Fruit fly (Drosophila melanogaster): ENCODE measurements around the gene FoxK.
A peak's percentile ranks its signal among the peaks of the same experiment; 100 is the strongest.

Gene FoxK

dm6 chr3L:11091943-11092609 lies 28.5 kb downstream of the FoxK start (continued):
- TF ChIP-seq CG14965 (GFP tag; optimal IDR thresholded peaks at IDR 0.05; ENCODE audit: borderline replicate concordance) (no peak), bbx (GFP tag; IDR thresholded peaks at IDR 0.05; ENCODE audit: partially characterized antibody) (peak; percentile 48), toy (GFP tag; IDR thresholded peaks at IDR 0.05) (no peak), Hr3 (GFP tag; optimal IDR thresholded peaks at IDR 0.05) (no peak), MESR4 (GFP tag; optimal IDR thresholded peaks at IDR 0.05) (no peak), ranshi (GFP tag; IDR thresholded peaks at IDR 0.05) (peak; percentile 13; the same call in 1 of the 2 replicates), CG6765 (GFP tag; optimal IDR thresholded peaks at IDR 0.05) (no peak), bcd (GFP tag; optimal IDR thresholded peaks at IDR 0.05) (peak; percentile 43), CG18262 (tag; optimal IDR thresholded peaks at IDR 0.05) (peak; percentile 45), CG3281 (GFP tag; optimal IDR thresholded peaks at IDR 0.05) (peak; percentile 35), CG10147 (GFP tag; optimal IDR thresholded peaks at IDR 0.05) (no peak), Gug (GFP tag; IDR thresholded peaks at IDR 0.05) (peak; percentile 44; the same call in 2 of the 4 replicates)

dm6 chr3L:11089805-11090440 lies 30.7 kb downstream of the FoxK start:
- TF ChIP-seq nerfin-1 (tag; optimal IDR thresholded peaks at IDR 0.05): peak; percentile 59
- TF ChIP-seq Tbp (GFP tag; optimal IDR thresholded peaks at IDR 0.05): no peak
- peak; percentile 73 to 88 for TF ChIP-seq dpn (GFP tag; optimal IDR thresholded peaks at IDR 0.05)
- peak; percentile 31 for TF ChIP-seq scrt (GFP tag; optimal IDR thresholded peaks at IDR 0.05)
- TF ChIP-seq CG9932 (GFP tag; IDR thresholded peaks at IDR 0.05): peak; percentile 41; the same call in 1 of the 2 replicates
- peak; percentile 64 for TF ChIP-seq CG4617 (GFP tag; optimal IDR thresholded peaks at IDR 0.05; ENCODE audit: borderline replicate concordance)
- TF ChIP-seq Gug (GFP tag; IDR thresholded peaks at IDR 0.05): peak; percentile 54; the same call in 3 of the 4 replicates
- peak; percentile 96 for TF ChIP-seq Ets65A (GFP tag)
- TF ChIP-seq D19B (GFP tag; optimal IDR thresholded peaks at IDR 0.05): peak; percentile 62
- peak; percentile 39; the same call in 1 of the 2 replicates for TF ChIP-seq peb (GFP tag; IDR thresholded peaks at IDR 0.05)
- peak; percentile 59 for TF ChIP-seq CG3163 (GFP tag; optimal IDR thresholded peaks at IDR 0.05)
- TF ChIP-seq CHES-1-like (GFP tag; optimal IDR thresholded peaks at IDR 0.05): peak; percentile 75
- TF ChIP-seq Med (GFP tag): peak; percentile 86
- TF ChIP-seq CG10274 (GFP tag; optimal IDR thresholded peaks at IDR 0.05): peak; percentile 75
- TF ChIP-seq unpg (GFP tag; optimal IDR thresholded peaks at IDR 0.05): peak; percentile 86
- TF ChIP-seq dimm (GFP tag; IDR thresholded peaks at IDR 0.05): peak; percentile 4; the same call in 1 of the 2 replicates
- peak; percentile 97 for TF ChIP-seq CG9727 (GFP tag; optimal IDR thresholded peaks at IDR 0.05)
- peak; percentile 3 for TF ChIP-seq CG17802 (tag; optimal IDR thresholded peaks at IDR 0.05)
- TF ChIP-seq emc (GFP tag; optimal IDR thresholded peaks at IDR 0.05): peak; percentile 46
- TF ChIP-seq C15 (GFP tag; IDR thresholded peaks at IDR 0.05): 0 out of 3 replicates have a peak, but pooled peaks have one; percentile 39
- peak; percentile 73; the same call in 1 of the 2 replicates for TF ChIP-seq klu (GFP tag; IDR thresholded peaks at IDR 0.05)
- no peak for TF ChIP-seq Dref (GFP tag; IDR thresholded peaks at IDR 0.05)
- no peak for TF ChIP-seq NFAT (GFP tag; IDR thresholded peaks at IDR 0.05)
- TF ChIP-seq CG7963 (GFP tag; IDR thresholded peaks at IDR 0.05; ENCODE audit: partially characterized antibody): no peak
- peak; percentile 83 for TF ChIP-seq CG11398 (GFP tag; optimal IDR thresholded peaks at IDR 0.05)
- TF ChIP-seq CG5180 (GFP tag; optimal IDR thresholded peaks at IDR 0.05): peak; percentile 86
- TF ChIP-seq Myb (GFP tag; optimal IDR thresholded peaks at IDR 0.05): peak; percentile 57
- TF ChIP-seq CrebB (tag; optimal IDR thresholded peaks at IDR 0.05): peak; percentile 26
- no peak for TF ChIP-seq CG13894 (tag; optimal IDR thresholded peaks at IDR 0.05)
- TF ChIP-seq tup (GFP tag; optimal IDR thresholded peaks at IDR 0.05): peak; percentile 76
- TF ChIP-seq CG8388 (GFP tag; optimal IDR thresholded peaks at IDR 0.05): peak; percentile 90
- no peak for TF ChIP-seq nom (GFP tag; optimal IDR thresholded peaks at IDR 0.05)
- TF ChIP-seq Drgx (GFP tag; IDR thresholded peaks at IDR 0.05): peak; percentile 79
- peak; percentile 20 for TF ChIP-seq Hey (tag; optimal IDR thresholded peaks at IDR 0.05)
- peak; percentile 31; the same call in 1 of the 2 replicates for TF ChIP-seq CG17612 (GFP tag; IDR thresholded peaks at IDR 0.05)
- TF ChIP-seq stc (GFP tag; IDR thresholded peaks at IDR 0.05): peak; percentile 69
